Fruit fly (Drosophila melanogaster) whole organism, embryonic: ENCODE measurements around the gene Elp6.

Experiments used
- CG10274 ChIP-seq: fragments of 200-800 bp; sonication (Bioruptor generic); optimal IDR thresholded peaks from 3 replicates; lab custom pipeline; 2017; ENCODE audit warnings: missing biosample characterization, mild to moderate bottlenecking, missing genetic modification characterization
- CG10462 ChIP-seq: fragments of 200-800 bp; sonication (Bioruptor generic); optimal IDR thresholded peaks from 2 replicates; lab custom pipeline; 2016; ENCODE audit warnings: missing biosample characterization, missing genetic modification characterization
- CG10565 ChIP-seq: fragments of 200-800 bp; sonication (Bioruptor generic); optimal IDR thresholded peaks from 3 replicates; lab custom pipeline; 2016; ENCODE audit warnings: missing biosample characterization, mild to moderate bottlenecking, missing genetic modification characterization
- CG11696 ChIP-seq: fragments of 200-800 bp; sonication (Bioruptor generic); IDR thresholded peaks from 2 replicates; pipeline ENCODE4 v1.3.6; 2022; ENCODE audit warnings: missing biosample characterization, missing genetic modification characterization
- CG12155 ChIP-seq: fragments of 200-800 bp; sonication (Bioruptor generic); optimal IDR thresholded peaks from 3 replicates; lab custom pipeline; 2016; ENCODE audit warnings: missing biosample characterization, missing genetic modification characterization
- CG13894 ChIP-seq: fragments of 200-800 bp; sonication (Bioruptor generic); optimal IDR thresholded peaks from 3 replicates; lab custom pipeline; 2018; ENCODE audit warnings: missing biosample characterization, mild to moderate bottlenecking, missing genetic modification characterization, moderate library complexity
- CG1602 ChIP-seq: fragments of 200-800 bp; sonication (Bioruptor generic); optimal IDR thresholded peaks from 3 replicates; lab custom pipeline; 2016; ENCODE audit warnings: missing biosample characterization, missing genetic modification characterization
- CG17568 ChIP-seq: fragments of 200-800 bp; sonication (Bioruptor generic); optimal IDR thresholded peaks from 2 replicates; lab custom pipeline; 2018; ENCODE audit warnings: missing biosample characterization, mild to moderate bottlenecking, missing genetic modification characterization, moderate library complexity
- CG30431 ChIP-seq: fragments of 200-800 bp; sonication (Bioruptor generic); optimal IDR thresholded peaks from 2 replicates; lab custom pipeline; 2017; ENCODE audit warnings: missing biosample characterization, missing genetic modification characterization
- CG6254 ChIP-seq: fragments of 200-800 bp; sonication (Bioruptor generic); optimal IDR thresholded peaks from 3 replicates; lab custom pipeline; 2017; ENCODE audit warnings: mild to moderate bottlenecking, missing biosample characterization, missing genetic modification reagents, missing genetic modification characterization
- CG6683 ChIP-seq: fragments of 200-800 bp; sonication (Bioruptor generic); optimal IDR thresholded peaks from 2 replicates; lab custom pipeline; 2017; ENCODE audit warnings: missing biosample characterization, mild to moderate bottlenecking, missing genetic modification characterization, missing genetic modification reagents
- CG8944 ChIP-seq: fragments of 200-800 bp; sonication (Bioruptor generic); optimal IDR thresholded peaks from 3 replicates; lab custom pipeline; 2016; ENCODE audit warnings: missing biosample characterization, missing genetic modification characterization
- CG9215 ChIP-seq: fragments of 200-800 bp; sonication (Bioruptor generic); IDR thresholded peaks from 2 replicates; pipeline ENCODE4 v1.3.6; 2022; ENCODE audit warnings: missing biosample characterization, missing genetic modification characterization
- Doc3 ChIP-seq: fragments of 200-800 bp; sonication (Bioruptor generic); IDR thresholded peaks from 3 replicates; pipeline ENCODE4 v1.3.6; 2022; ENCODE audit warnings: missing biosample characterization, missing genetic modification characterization; ENCODE audit not compliant: partially characterized antibody
- Fer1 ChIP-seq: fragments of 200-800 bp; sonication (Bioruptor generic); optimal IDR thresholded peaks from 2 replicates; lab custom pipeline; 2017; ENCODE audit warnings: missing biosample characterization, mild to moderate bottlenecking, missing genetic modification characterization
- Fer2 ChIP-seq: fragments of 200-800 bp; sonication (Bioruptor generic); optimal IDR thresholded peaks from 2 replicates; lab custom pipeline; 2018; ENCODE audit warnings: missing biosample characterization, mild to moderate bottlenecking, missing genetic modification characterization, moderate library complexity
- Hsf ChIP-seq: fragments of 200-800 bp; sonication (Bioruptor generic); optimal IDR thresholded peaks from 3 replicates; lab custom pipeline; 2016; ENCODE audit warnings: missing biosample characterization, missing genetic modification characterization
- Lpt ChIP-seq: fragments of >200 bp; optimal IDR thresholded peaks from 2 replicates; lab custom pipeline; 2018; ENCODE audit warnings: missing biosample characterization, missing genetic modification characterization
- MESR4 ChIP-seq: fragments of 200-800 bp; sonication (Bioruptor generic); optimal IDR thresholded peaks from 2 replicates; lab custom pipeline; 2018; ENCODE audit warnings: missing biosample characterization, mild to moderate bottlenecking, missing genetic modification characterization, moderate library complexity
- Mad ChIP-seq: fragments of 200-800 bp; sonication (Bioruptor generic); optimal IDR thresholded peaks from 2 replicates; lab custom pipeline; 2016; ENCODE audit warnings: missing biosample characterization, missing genetic modification characterization
- Med ChIP-seq: fragments of 200-800 bp; sonication (Bioruptor generic); peaks from one replicate; lab custom pipeline; 2016; ENCODE audit warnings: missing biosample characterization, missing genetic modification characterization, mild to moderate bottlenecking, inconsistent platforms, moderate library complexity
- Mrtf ChIP-seq: fragments of 200-800 bp; sonication (Bioruptor generic); IDR thresholded peaks from 3 replicates; pipeline ENCODE4 v1.3.6; 2022; ENCODE audit warnings: missing biosample characterization, missing genetic modification characterization
- NC2α ChIP-seq: fragments of 200-800 bp; sonication (Bioruptor generic); optimal IDR thresholded peaks from 2 replicates; lab custom pipeline; 2016; ENCODE audit warnings: missing biosample characterization, missing genetic modification characterization
- Nf-YA ChIP-seq: fragments of 200-800 bp; sonication (Bioruptor generic); IDR thresholded peaks from 2 replicates; pipeline ENCODE4 v1.3.6; 2022; ENCODE audit warnings: missing biosample characterization, missing genetic modification characterization
- Oli ChIP-seq: fragments of 200-800 bp; sonication (Bioruptor generic); optimal IDR thresholded peaks from 2 replicates; lab custom pipeline; 2018; ENCODE audit warnings: missing biosample characterization, mild to moderate bottlenecking, missing genetic modification characterization, moderate library complexity
- Rfx ChIP-seq: fragments of 200-800 bp; sonication (Bioruptor generic); IDR thresholded peaks from 2 replicates; pipeline ENCODE4 v1.3.6; 2022; ENCODE audit warnings: missing biosample characterization, missing genetic modification characterization
- Sin3A ChIP-seq: fragments of >200 bp; optimal IDR thresholded peaks from 2 replicates; lab custom pipeline; 2018
- Vsx1 ChIP-seq: fragments of 200-800 bp; sonication (Bioruptor generic); optimal IDR thresholded peaks from 2 replicates; lab custom pipeline; 2017; ENCODE audit warnings: missing biosample characterization, mild to moderate bottlenecking, missing genetic modification characterization, missing genetic modification reagents
- YL-1 ChIP-seq: fragments of 200-800 bp; sonication (Bioruptor generic); optimal IDR thresholded peaks from 3 replicates; lab custom pipeline; 2017; ENCODE audit warnings: missing biosample characterization, mild to moderate bottlenecking, missing genetic modification characterization
- abd-A ChIP-seq: fragments of 200-800 bp; sonication (Bioruptor generic); optimal IDR thresholded peaks from 3 replicates; lab custom pipeline; 2019; ENCODE audit warnings: missing biosample characterization, mild to moderate bottlenecking, missing genetic modification characterization, moderate library complexity
- ato ChIP-seq: fragments of 200-800 bp; sonication (Bioruptor generic); IDR thresholded peaks from 2 replicates; pipeline ENCODE4 v1.3.6; 2022; ENCODE audit warnings: missing biosample characterization, missing genetic modification characterization; ENCODE audit not compliant: partially characterized antibody
- bab2 ChIP-seq: fragments of 200-800 bp; sonication (Bioruptor generic); optimal IDR thresholded peaks from 2 replicates; lab custom pipeline; 2016; ENCODE audit warnings: missing biosample characterization, missing genetic modification characterization
- corto ChIP-seq: fragments of 200-800 bp; sonication (Bioruptor generic); optimal IDR thresholded peaks from 2 replicates; lab custom pipeline; 2016; ENCODE audit warnings: missing biosample characterization, mild to moderate bottlenecking, missing genetic modification characterization, moderate library complexity
- disco-r ChIP-seq: fragments of 200-800 bp; sonication (Bioruptor generic); optimal IDR thresholded peaks from 2 replicates; lab custom pipeline; 2016; ENCODE audit warnings: missing biosample characterization, missing genetic modification characterization
- dmrt11E ChIP-seq: fragments of 200-800 bp; sonication (Bioruptor generic); optimal IDR thresholded peaks from 3 replicates; lab custom pipeline; 2018; ENCODE audit warnings: missing biosample characterization, mild to moderate bottlenecking, missing genetic modification characterization, moderate library complexity
- gsb-n ChIP-seq: fragments of 200-800 bp; sonication (Bioruptor generic); optimal IDR thresholded peaks from 3 replicates; lab custom pipeline; 2018; ENCODE audit warnings: missing biosample characterization, mild to moderate bottlenecking, missing genetic modification characterization
- inv ChIP-seq: fragments of 200-800 bp; sonication (Bioruptor generic); IDR thresholded peaks from 2 replicates; pipeline ENCODE4 v1.3.6; 2022; ENCODE audit warnings: missing biosample characterization, missing genetic modification characterization; ENCODE audit not compliant: partially characterized antibody
- klu ChIP-seq: fragments of 200-800 bp; sonication (Bioruptor generic); IDR thresholded peaks from 2 replicates; pipeline ENCODE4 v1.3.6; 2022; ENCODE audit warnings: missing biosample characterization, missing genetic modification characterization
- knrl ChIP-seq: fragments of 200-800 bp; sonication (Bioruptor generic); IDR thresholded peaks from 3 replicates; pipeline ENCODE4 v1.3.6; 2022; ENCODE audit warnings: missing biosample characterization, missing genetic modification characterization; ENCODE audit not compliant: partially characterized antibody
- mam ChIP-seq: fragments of 200-800 bp; sonication (Bioruptor generic); optimal IDR thresholded peaks from 3 replicates; lab custom pipeline; 2016; ENCODE audit warnings: missing biosample characterization, missing genetic modification characterization
- org-1 ChIP-seq: fragments of 200-800 bp; sonication (Bioruptor generic); optimal IDR thresholded peaks from 2 replicates; lab custom pipeline; 2017; ENCODE audit warnings: missing biosample characterization, missing genetic modification characterization
- psq ChIP-seq: fragments of 200-800 bp; sonication (Bioruptor generic); optimal IDR thresholded peaks from 2 replicates; lab custom pipeline; 2017; ENCODE audit warnings: missing biosample characterization, missing genetic modification characterization
- pzg ChIP-seq: fragments of 200-800 bp; sonication (Bioruptor generic); optimal IDR thresholded peaks from 3 replicates; lab custom pipeline; 2018; ENCODE audit warnings: missing biosample characterization, mild to moderate bottlenecking, missing genetic modification characterization, moderate library complexity
- seq ChIP-seq: fragments of 200-800 bp; sonication (Bioruptor generic); IDR thresholded peaks from 2 replicates; pipeline ENCODE4 v1.3.6; 2022; ENCODE audit warnings: missing biosample characterization, missing genetic modification characterization
- sna ChIP-seq: fragments of 200-800 bp; sonication (Bioruptor generic); IDR thresholded peaks from 2 replicates; pipeline ENCODE4 v1.3.6; 2022; ENCODE audit warnings: missing biosample characterization, missing genetic modification characterization; ENCODE audit not compliant: partially characterized antibody
- tio ChIP-seq: fragments of 200-800 bp; sonication (Bioruptor generic); optimal IDR thresholded peaks from 2 replicates; lab custom pipeline; 2017; ENCODE audit warnings: missing biosample characterization, missing genetic modification characterization, inconsistent platforms
- usp ChIP-seq: fragments of >200 bp; optimal IDR thresholded peaks from 2 replicates; lab custom pipeline; 2017; ENCODE audit warnings: missing biosample characterization, missing genetic modification characterization
- vnd ChIP-seq: fragments of 200-800 bp; sonication (Bioruptor generic); IDR thresholded peaks from 3 replicates; pipeline ENCODE4 v1.3.6; 2022; ENCODE audit warnings: missing biosample characterization, missing genetic modification characterization; ENCODE audit not compliant: partially characterized antibody
- yki ChIP-seq: fragments of >200 bp; optimal IDR thresholded peaks from 3 replicates; lab custom pipeline; 2018

Elp6 gene

dm6 chr3R:13400902-13401721 is 34.4 kb upstream of the Elp6 start (continued):
- TF ChIP-seq CG10565, result peak; percentile 57
- 0 out of 2 replicates have a peak, but pooled peaks have one; percentile 14 for TF ChIP-seq Nf-YA (GFP tag; lab: Robert Waterston, UW)
- TF ChIP-seq Hsf (GFP tag; lab: Kevin White, UChicago), result peak; percentile 93
- TF ChIP-seq sna (GFP tag; lab: Robert Waterston, UW), result no peak; the same call in 1 of the 2 replicates
- peak; percentile 92 for TF ChIP-seq tio
- TF ChIP-seq CG10274, result peak; percentile 77
- TF ChIP-seq Med (GFP tag; lab: Kevin White, UChicago), result peak; percentile 98
- TF ChIP-seq disco-r (GFP tag; lab: Kevin White, UChicago), result peak; percentile 82
- TF ChIP-seq Mrtf (GFP tag; lab: Robert Waterston, UW), result peak; percentile 67; the same call in 1 of the 3 replicates
- no peak for TF ChIP-seq inv (GFP tag; lab: Robert Waterston, UW)
- TF ChIP-seq dmrt11E, result peak; percentile 91
- TF ChIP-seq CG6683 (GFP tag; lab: Kevin White, UChicago), result peak; percentile 57
- TF ChIP-seq CG8944, result peak; percentile 86
- peak; percentile 86 for TF ChIP-seq Rfx
- no peak for TF ChIP-seq Lpt (GFP tag; lab: Kevin White, UChicago)
- peak; percentile 86 for TF ChIP-seq mam (GFP tag; lab: Kevin White, UChicago)
- TF ChIP-seq NC2α, result peak; percentile 80
- no peak for TF ChIP-seq usp (GFP tag; lab: Kevin White, UChicago)
- TF ChIP-seq klu, result peak; percentile 81
- TF ChIP-seq corto (GFP tag; lab: Kevin White, UChicago), result peak; percentile 48
- TF ChIP-seq CG30431 (GFP tag; lab: Kevin White, UChicago), result peak; percentile 84
- peak; percentile 85 for TF ChIP-seq CG12155 (GFP tag; lab: Kevin White, UChicago)
- TF ChIP-seq ato (GFP tag; lab: Robert Waterston, UW), result no peak
- peak; percentile 81 for TF ChIP-seq Vsx1
- peak; percentile 62; the same call in 1 of the 2 replicates for TF ChIP-seq CG11696
- no peak for TF ChIP-seq CG13894 (tag; lab: Kevin White, UChicago)
- peak; percentile 96 for TF ChIP-seq Oli (tag; lab: Kevin White, UChicago)
- no peak for TF ChIP-seq yki (lab: Kevin White, UChicago)
- no peak for TF ChIP-seq vnd (GFP tag; lab: Robert Waterston, UW)
- no peak for TF ChIP-seq pzg (GFP tag; lab: Kevin White, UChicago)
- peak; percentile 86 for TF ChIP-seq CG10462
- TF ChIP-seq Mad (GFP tag; lab: Kevin White, UChicago), result peak; percentile 80
- TF ChIP-seq Fer1 (GFP tag; lab: Kevin White, UChicago), result peak; percentile 82
- no peak for TF ChIP-seq Sin3A (lab: Kevin White, UChicago)
- peak; percentile 3 for TF ChIP-seq YL-1 (GFP tag; lab: Kevin White, UChicago)
- peak; percentile 74 for TF ChIP-seq psq (GFP tag; lab: Kevin White, UChicago)
- TF ChIP-seq Doc3 (GFP tag; lab: Robert Waterston, UW), result no peak
- peak; percentile 27 for TF ChIP-seq Fer2 (tag; lab: Kevin White, UChicago)
- TF ChIP-seq CG9215 (GFP tag; lab: Robert Waterston, UW), result peak; percentile 79
- peak; percentile 91 for TF ChIP-seq CG1602 (GFP tag; lab: Kevin White, UChicago)
- peak; percentile 82 for TF ChIP-seq CG6254 (GFP tag; lab: Kevin White, UChicago)
- peak; percentile 88 for TF ChIP-seq org-1 (GFP tag; lab: Kevin White, UChicago)
- TF ChIP-seq seq (GFP tag; lab: Robert Waterston, UW), result peak; percentile 92
- peak; percentile 85 for TF ChIP-seq CG17568 (GFP tag; lab: Kevin White, UChicago)
- TF ChIP-seq MESR4, result peak; percentile 6
- TF ChIP-seq abd-A (tag; lab: Kevin White, UChicago), result no peak
- no peak for TF ChIP-seq knrl (GFP tag; lab: Robert Waterston, UW)
- TF ChIP-seq gsb-n (tag; lab: Kevin White, UChicago), result peak; percentile 85
- peak; percentile 87 for TF ChIP-seq bab2 (GFP tag; lab: Kevin White, UChicago)
